Worm (Caenorhabditis elegans) whole organism, mixed stage, embryonic: ENCODE data around the gene Y26E6A.2.

Source experiments
- bed-3 ChIP-seq: fragments of 200-800 bp; sonication (Bioruptor generic); optimal IDR thresholded peaks from 3 replicates; lab custom pipeline; 2018; ENCODE audit warnings: mild to moderate bottlenecking, missing genetic modification characterization, moderate library complexity, missing compliant biosample characterization
- ceh-39 ChIP-seq: fragments of 150-350 bp; optimal IDR thresholded peaks from 2 replicates; lab custom pipeline; 2014; ENCODE audit warnings: missing biosample characterization, missing genetic modification characterization
- ceh-43 ChIP-seq: fragments of 200-800 bp; sonication (Bioruptor generic); optimal IDR thresholded peaks from 2 replicates; lab custom pipeline; 2018; ENCODE audit warnings: mild to moderate bottlenecking, missing genetic modification characterization, moderate library complexity, missing compliant biosample characterization
- ces-1 ChIP-seq: fragments of 150-350 bp; optimal IDR thresholded peaks from 2 replicates; lab custom pipeline; 2014; ENCODE audit warnings: missing biosample characterization, missing genetic modification reagents, missing genetic modification characterization
- cnd-1 ChIP-seq: fragments of 200-800 bp; sonication (Bioruptor generic); optimal IDR thresholded peaks from 2 replicates; lab custom pipeline; 2018; ENCODE audit warnings: mild to moderate bottlenecking, missing genetic modification characterization, missing compliant biosample characterization
- elt-1 ChIP-seq: sonication (generic microtip); optimal IDR thresholded peaks from 2 replicates; lab custom pipeline; 2017; ENCODE audit warnings: missing genetic modification characterization, mild to moderate bottlenecking, missing compliant biosample characterization, antibody characterized with exemption, moderate library complexity, borderline replicate concordance; ENCODE audit not compliant: insufficient read depth
- elt-3 ChIP-seq: fragments of 150-350 bp; optimal IDR thresholded peaks from 2 replicates; lab custom pipeline; 2014; ENCODE audit warnings: missing biosample characterization, missing genetic modification characterization
- flh-1 ChIP-seq: fragments of 200-800 bp; sonication (Bioruptor generic); optimal IDR thresholded peaks from 2 replicates; lab custom pipeline; 2018; ENCODE audit warnings: mild to moderate bottlenecking, missing genetic modification characterization, moderate library complexity, missing compliant biosample characterization
- ham-2 ChIP-seq: fragments of 200-800 bp; sonication (Bioruptor generic); optimal IDR thresholded peaks from 2 replicates; lab custom pipeline; 2018; ENCODE audit warnings: mild to moderate bottlenecking, missing genetic modification characterization, missing compliant biosample characterization
- hlh-1 ChIP-seq: fragments of 150-350 bp; optimal IDR thresholded peaks from 2 replicates; lab custom pipeline; 2014; ENCODE audit warnings: missing biosample characterization, missing genetic modification reagents, missing genetic modification characterization
- lin-13 ChIP-seq: fragments of 150-350 bp; optimal IDR thresholded peaks from 2 replicates; lab custom pipeline; 2014; ENCODE audit warnings: missing biosample characterization, missing genetic modification characterization
- lin-32 ChIP-seq: fragments of 200-800 bp; sonication (Bioruptor generic); optimal IDR thresholded peaks from 2 replicates; lab custom pipeline; 2018; ENCODE audit warnings: mild to moderate bottlenecking, missing genetic modification characterization, missing compliant biosample characterization
- mab-5 ChIP-seq: fragments of 150-350 bp; optimal IDR thresholded peaks from 2 replicates; lab custom pipeline; 2014; ENCODE audit warnings: missing biosample characterization, missing genetic modification characterization
- mep-1 ChIP-seq: fragments of 150-350 bp; optimal IDR thresholded peaks from 2 replicates; lab custom pipeline; 2017; ENCODE audit warnings: missing biosample characterization, missing genetic modification reagents, missing genetic modification characterization, inconsistent platforms
- mls-2 ChIP-seq: sonication (generic microtip); optimal IDR thresholded peaks from 2 replicates; lab custom pipeline; 2016; ENCODE audit warnings: mild to moderate bottlenecking, missing genetic modification characterization, moderate library complexity, missing compliant biosample characterization
- nhr-237 ChIP-seq: fragments of 150-350 bp; optimal IDR thresholded peaks from 2 replicates; lab custom pipeline; 2014; ENCODE audit warnings: missing biosample characterization, missing genetic modification characterization
- nhr-28 ChIP-seq: fragments of 150-350 bp; optimal IDR thresholded peaks from 2 replicates; lab custom pipeline; 2014; ENCODE audit warnings: missing biosample characterization, missing genetic modification characterization
- nhr-76 ChIP-seq: sonication (generic microtip); optimal IDR thresholded peaks from 2 replicates; lab custom pipeline; 2017; ENCODE audit warnings: missing biosample characterization, missing genetic modification characterization
- pha-4 ChIP-seq: fragments of 150-350 bp; optimal IDR thresholded peaks from 2 replicates; lab custom pipeline; 2018; ENCODE audit warnings: missing biosample characterization, missing genetic modification reagents, missing genetic modification characterization
- sem-2 ChIP-seq: fragments of 200-800 bp; sonication (Bioruptor generic); optimal IDR thresholded peaks from 2 replicates; lab custom pipeline; 2018; ENCODE audit warnings: mild to moderate bottlenecking, missing genetic modification characterization, missing compliant biosample characterization
- snpc-4 ChIP-seq: fragments of 150-350 bp; optimal IDR thresholded peaks from 2 replicates; lab custom pipeline; 2014; ENCODE audit warnings: missing biosample characterization, missing genetic modification characterization
- sptf-1 ChIP-seq: sonication (generic microtip); optimal IDR thresholded peaks from 2 replicates; lab custom pipeline; 2017; ENCODE audit warnings: mild to moderate bottlenecking, missing genetic modification characterization, moderate library complexity, missing compliant biosample characterization
- unc-120 ChIP-seq: sonication (generic microtip); optimal IDR thresholded peaks from 2 replicates; lab custom pipeline; 2017; ENCODE audit warnings: missing genetic modification characterization, missing compliant biosample characterization; ENCODE audit not compliant: poor library complexity, severe bottlenecking
- unc-39 ChIP-seq: fragments of 150-350 bp; optimal IDR thresholded peaks from 2 replicates; lab custom pipeline; 2014; ENCODE audit warnings: missing biosample characterization, missing genetic modification characterization
- unc-62 ChIP-seq: fragments of 150-350 bp; optimal IDR thresholded peaks from 2 replicates; lab custom pipeline; 2014; ENCODE audit warnings: missing biosample characterization, missing genetic modification reagents, missing genetic modification characterization
- zip-8 ChIP-seq: fragments of 150-350 bp; optimal IDR thresholded peaks from 2 replicates; lab custom pipeline; 2014; ENCODE audit warnings: missing biosample characterization, missing genetic modification characterization
- ztf-11 ChIP-seq: fragments of 150-350 bp; optimal IDR thresholded peaks from 2 replicates; lab custom pipeline; 2014; ENCODE audit warnings: missing biosample characterization, missing genetic modification characterization

Y26E6A.2 gene

DNA sequence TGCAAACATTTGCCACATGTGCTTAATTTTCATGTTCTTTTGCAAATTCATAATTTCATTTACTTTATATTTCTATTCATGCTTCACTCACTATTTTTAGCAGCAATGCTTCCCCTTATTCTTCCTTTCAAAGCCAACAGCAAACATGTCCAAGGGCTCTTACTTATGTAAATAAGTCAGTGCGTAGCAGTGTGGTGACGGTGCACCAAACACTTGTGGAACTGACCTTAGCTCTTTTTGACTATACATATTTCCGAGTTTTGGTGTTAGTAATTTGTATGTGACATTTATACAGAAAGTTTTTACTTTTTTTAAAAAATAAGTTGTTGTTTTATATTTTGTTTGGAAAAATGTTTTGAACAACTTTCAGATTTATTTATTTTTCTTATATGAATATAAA, 30.9 kb upstream of the Y26E6A.2 start:
- peak; percentile 33 for TF ChIP-seq ces-1
- peak; percentile 73 for TF ChIP-seq pha-4 (tag; lab: Kevin White, UChicago)
- no peak for TF ChIP-seq mls-2 (tag; lab: Kevin White, UChicago)

ce11 chrX:13944184-13944583, 30.0 kb upstream of the Y26E6A.2 start:
- no peak for TF ChIP-seq unc-62 (GFP tag; lab: Kevin White, UChicago)
- no peak for TF ChIP-seq nhr-76 (tag; lab: Kevin White, UChicago)
- peak; percentile 18 for TF ChIP-seq cnd-1 (tag; lab: Kevin White, UChicago)
- TF ChIP-seq ztf-11 (tag; lab: Kevin White, UChicago): no peak
- peak; percentile 98 for TF ChIP-seq ces-1
- TF ChIP-seq mls-2 (tag; lab: Kevin White, UChicago): no peak
- TF ChIP-seq mep-1 (tag; lab: Kevin White, UChicago): peak; percentile 9
- TF ChIP-seq snpc-4 (tag; lab: Kevin White, UChicago): no peak

- TF ChIP-seq sptf-1 (tag; lab: Kevin White, UChicago) (no peak), pha-4 (tag; lab: Kevin White, UChicago) (no peak)
These were observed 27.7 kb upstream of the Y26E6A.2 start for ce11 chrX:13941865-13942264.

- TF ChIP-seq mep-1 (tag; lab: Kevin White, UChicago) (no peak), zip-8 (tag; lab: Kevin White, UChicago) (no peak), unc-120 (tag; lab: Kevin White, UChicago) (no peak), pha-4 (tag; lab: Kevin White, UChicago) (no peak), elt-1 (peak; percentile 34), ham-2 (peak; percentile 55), unc-62 (GFP tag; lab: Kevin White, UChicago) (peak; percentile 90)
These were observed 27.1 kb upstream of the Y26E6A.2 start for ce11 chrX:13941296-13941695.

ce11 chrX:13940287-13940686, 26.1 kb upstream of the Y26E6A.2 start:
- TF ChIP-seq bed-3 (GFP tag; lab: Kevin White, UChicago) (no peak), elt-1 (no peak), elt-3 (tag; lab: Kevin White, UChicago) (no peak), cnd-1 (tag; lab: Kevin White, UChicago) (no peak), ceh-43 (no peak), zip-8 (tag; lab: Kevin White, UChicago) (no peak), unc-120 (tag; lab: Kevin White, UChicago) (no peak), pha-4 (tag; lab: Kevin White, UChicago) (no peak)
- TF ChIP-seq, all 35 proteins: peak for 0

DNA sequence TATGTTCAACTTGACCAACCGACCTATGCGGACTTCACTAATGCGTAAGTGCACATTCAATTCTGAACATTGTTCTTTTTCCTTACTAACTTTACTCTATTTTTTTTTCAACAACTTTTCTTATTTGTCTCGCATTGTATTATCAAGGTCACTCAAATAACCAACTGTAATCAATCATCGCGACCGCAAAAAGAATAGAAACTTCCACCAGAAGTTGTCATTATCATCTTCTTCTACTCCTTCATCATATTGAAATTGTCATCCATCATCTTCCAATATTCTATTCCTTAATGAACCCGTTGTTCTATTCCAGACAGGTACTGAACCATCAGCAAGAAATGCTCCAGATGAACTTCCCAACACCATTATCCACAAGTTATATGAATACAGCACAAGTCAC, 25.2 kb upstream of the Y26E6A.2 start:
- TF ChIP-seq elt-3 (tag; lab: Kevin White, UChicago) (peak; percentile 30), sem-2 (GFP tag; lab: Kevin White, UChicago) (no peak)

DNA sequence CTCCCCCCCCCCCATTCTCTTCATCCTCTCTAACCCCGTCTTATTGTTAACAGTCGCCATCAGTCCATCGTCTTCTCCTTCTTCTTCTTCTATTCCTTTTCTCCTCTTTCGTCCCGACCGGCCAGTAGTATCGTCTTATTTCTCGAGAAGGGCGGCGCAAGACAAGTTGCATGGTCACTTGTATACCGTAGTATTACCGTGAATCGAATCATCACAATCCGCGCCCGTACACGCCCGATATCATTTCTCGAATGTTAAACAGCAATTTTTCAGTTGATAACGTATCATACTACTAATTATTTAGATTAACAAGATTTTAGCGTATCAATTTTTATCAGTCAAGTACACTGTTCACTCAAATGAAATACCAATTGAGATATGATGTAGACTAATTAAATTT, 23.7 kb upstream of the Y26E6A.2 start:
- no peak for TF ChIP-seq elt-3 (tag; lab: Kevin White, UChicago)
- TF ChIP-seq nhr-76 (tag; lab: Kevin White, UChicago): no peak
- no peak for TF ChIP-seq unc-120 (tag; lab: Kevin White, UChicago)
- no peak for TF ChIP-seq ceh-43
- no peak for TF ChIP-seq ztf-11 (tag; lab: Kevin White, UChicago)
- no peak for TF ChIP-seq mls-2 (tag; lab: Kevin White, UChicago)
- no peak for TF ChIP-seq lin-32 (GFP tag; lab: Kevin White, UChicago)
- TF ChIP-seq nhr-237 (tag; lab: Kevin White, UChicago): no peak
- TF ChIP-seq hlh-1 (tag; lab: Kevin White, UChicago): no peak
- TF ChIP-seq mab-5 (tag; lab: Kevin White, UChicago): no peak
- TF ChIP-seq pha-4 (tag; lab: Kevin White, UChicago): no peak
- no peak for TF ChIP-seq flh-1 (GFP tag; lab: Kevin White, UChicago)
- TF ChIP-seq ceh-39 (tag; lab: Kevin White, UChicago): no peak
- no peak for TF ChIP-seq unc-39 (tag; lab: Kevin White, UChicago)
- no peak for TF ChIP-seq ham-2
- TF ChIP-seq lin-13 (tag; lab: Kevin White, UChicago): no peak
- no peak for TF ChIP-seq elt-1
- no peak for TF ChIP-seq zip-8 (tag; lab: Kevin White, UChicago)
- TF ChIP-seq sptf-1 (tag; lab: Kevin White, UChicago): no peak
- no peak for TF ChIP-seq nhr-28 (tag; lab: Kevin White, UChicago)
- TF ChIP-seq, all 35 proteins: peak for 0
